Worm (Caenorhabditis elegans): ENCODE measurements around the gene uroc-1.

uroc-1 gene

DNA sequence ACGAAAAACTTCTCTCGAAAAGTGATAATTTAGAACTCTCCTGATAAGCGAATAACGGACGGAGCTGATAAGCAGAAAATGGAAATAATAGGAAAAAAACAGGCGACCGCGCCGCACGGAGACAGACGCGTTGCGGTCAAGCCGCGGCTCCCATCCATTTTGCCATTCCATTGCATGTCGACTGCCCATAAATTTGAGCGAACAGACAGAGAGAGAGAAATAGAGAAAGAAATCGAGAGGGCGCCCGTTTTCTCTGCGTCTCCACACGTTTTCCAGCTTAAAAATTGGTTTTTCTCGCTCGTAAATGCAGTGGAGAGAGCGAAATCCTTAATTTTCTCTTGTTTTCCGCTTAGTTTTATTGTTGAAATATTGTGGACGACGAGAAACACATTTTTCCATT lies 40.7 kb downstream of the uroc-1 start:
- TF ChIP-seq xbp-1 (tag; optimal IDR thresholded peaks at IDR 0.05) (peak; percentile 23), nhr-237 (tag; optimal IDR thresholded peaks at IDR 0.05) (no peak), rnt-1 (tag; optimal IDR thresholded peaks at IDR 0.05) (peak; percentile 54), ces-1 (GFP tag; optimal IDR thresholded peaks at IDR 0.05) (no peak), unc-62 (GFP tag; optimal IDR thresholded peaks at IDR 0.05) (no peak), fkh-10 (GFP tag; optimal IDR thresholded peaks at IDR 0.05) (no peak), lin-13 (GFP tag; optimal IDR thresholded peaks at IDR 0.05) (no peak), isw-1 (GFP tag; IDR thresholded peaks at IDR 0.05) (peak; percentile 15), lsy-2 (tag; optimal IDR thresholded peaks at IDR 0.05) (peak; percentile 39 to 56), pag-3 (tag; optimal IDR thresholded peaks at IDR 0.05; ENCODE audit: borderline replicate concordance, insufficient read depth) (no peak), mab-9 (GFP tag; IDR thresholded peaks at IDR 0.05) (no peak), ceh-63 (GFP tag; optimal IDR thresholded peaks at IDR 0.05) (no peak), nhr-12 (tag; optimal IDR thresholded peaks at IDR 0.05) (no peak), efl-3 (GFP tag; optimal IDR thresholded peaks at IDR 0.05) (no peak), hlh-17 (GFP tag; optimal IDR thresholded peaks at IDR 0.05; ENCODE audit: borderline replicate concordance) (no peak), C16A3.4 (tag; optimal IDR thresholded peaks at IDR 0.05) (no peak), nhr-84 (tag; optimal IDR thresholded peaks at IDR 0.05) (no peak), hpl-2 (GFP tag; optimal IDR thresholded peaks at IDR 0.05) (no peak), elt-3 (tag; optimal IDR thresholded peaks at IDR 0.05) (no peak), fos-1 (tag; optimal IDR thresholded peaks at IDR 0.05) (peak; percentile 60), nhr-85 (tag) (peak; percentile 55), elt-2 (tag; optimal IDR thresholded peaks at IDR 0.05) (peak; percentile 89), Y116A8C.19 (tag; optimal IDR thresholded peaks at IDR 0.05; ENCODE audit: borderline replicate concordance) (no peak), lin-35 (GFP tag; optimal IDR thresholded peaks at IDR 0.05) (peak; percentile 8 to 62), pqm-1 (tag; optimal IDR thresholded peaks at IDR 0.05) (peak; percentile 61), hlh-4 (tag; optimal IDR thresholded peaks at IDR 0.05) (no peak), fkh-4 (tag; optimal IDR thresholded peaks at IDR 0.05; ENCODE audit: borderline replicate concordance) (peak; percentile 51), lin-14 (GFP tag; optimal IDR thresholded peaks at IDR 0.05) (peak; percentile 85), sup-37 (GFP tag; optimal IDR thresholded peaks at IDR 0.05) (no peak), nhr-90 (tag; optimal IDR thresholded peaks at IDR 0.05; ENCODE audit: poor library complexity) (no peak), nhr-71 (tag; optimal IDR thresholded peaks at IDR 0.05) (peak; percentile 61), sptf-1 (tag; optimal IDR thresholded peaks at IDR 0.05) (no peak), efl-1 (optimal IDR thresholded peaks at IDR 0.05) (peak; percentile 41 to 70), efl-1 (GFP tag; optimal IDR thresholded peaks at IDR 0.05 in 1 of 2) (peak; percentile 8 to 86), snu-23 (GFP tag; optimal IDR thresholded peaks at IDR 0.05) (peak; percentile 61), unc-86 (tag; optimal IDR thresholded peaks at IDR 0.05) (peak; percentile 21), F16B12.6 (tag; optimal IDR thresholded peaks at IDR 0.05) (no peak), blmp-1 (tag; optimal IDR thresholded peaks at IDR 0.05) (peak; percentile 70), C04F5.9 (tag; optimal IDR thresholded peaks at IDR 0.05) (no peak), egl-27 (tag; optimal IDR thresholded peaks at IDR 0.05) (peak in 1 of 2 experiments; percentile 35), tbx-2 (tag; optimal IDR thresholded peaks at IDR 0.05) (peak; percentile 30), dpl-1 (GFP tag; optimal IDR thresholded peaks at IDR 0.05) (peak in 2 of 3 experiments; percentile 28 to 31), ets-5 (GFP tag; IDR thresholded peaks at IDR 0.05) (no peak), ceh-82 (tag; optimal IDR thresholded peaks at IDR 0.05) (peak in 2 of 3 experiments; percentile 17 to 66), ceh-8 (GFP tag; optimal IDR thresholded peaks at IDR 0.05) (peak; percentile 4), dsc-1 (tag; optimal IDR thresholded peaks at IDR 0.05) (peak; percentile 82), C34B4.2 (tag; optimal IDR thresholded peaks at IDR 0.05) (no peak), aha-1 (tag; optimal IDR thresholded peaks at IDR 0.05) (no peak), mep-1 (tag; optimal IDR thresholded peaks at IDR 0.05) (peak; percentile 13), tlp-1 (tag; optimal IDR thresholded peaks at IDR 0.05) (no peak), snpc-4 (tag; optimal IDR thresholded peaks at IDR 0.05) (no peak), nhr-20 (tag; optimal IDR thresholded peaks at IDR 0.05) (peak; percentile 17), nhr-19 (GFP tag; conservative IDR thresholded peaks at IDR 0.05) (no peak)
